Worm (Caenorhabditis elegans) whole organism, L3 larva: ENCODE results near the gene arp-1.

Experiments
- nfya-1 ChIP-seq: sonication (generic microtip); optimal IDR thresholded peaks from 2 replicates; lab custom pipeline; 2017; ENCODE audit warnings: missing genetic modification characterization, mild to moderate bottlenecking, missing compliant biosample characterization, antibody characterized with exemption, moderate library complexity; ENCODE audit not compliant: insufficient read depth
- nhr-11 ChIP-seq: fragments of 150-350 bp; optimal IDR thresholded peaks from 2 replicates; lab custom pipeline; 2014; ENCODE audit warnings: missing biosample characterization, missing genetic modification characterization

ce11 chrII:15089896-15090230 lies 30.2 kb upstream of the arp-1 start, which contains the start of gene Y53F4B.21:
- no peak for TF ChIP-seq nhr-11
- TF ChIP-seq nfya-1 (tag; lab: Kevin White, UChicago), result no peak
